Fruit fly (Drosophila melanogaster) whole organism, embryonic: ENCODE data around the gene Cdc6.

ENCODE experiments used
- Bgb ChIP-seq: fragments of 200-800 bp; sonication (Bioruptor generic); IDR thresholded peaks from 2 replicates; pipeline ENCODE4 v1.3.6; 2022; ENCODE audit warnings: missing biosample characterization, missing genetic modification characterization; ENCODE audit not compliant: partially characterized antibody
- CG12071 ChIP-seq: fragments of 200-800 bp; sonication (Bioruptor generic); optimal IDR thresholded peaks from 3 replicates; lab custom pipeline; 2018; ENCODE audit warnings: missing biosample characterization, mild to moderate bottlenecking, missing genetic modification characterization
- CG12236 ChIP-seq: fragments of 200-800 bp; sonication (Bioruptor generic); optimal IDR thresholded peaks from 2 replicates; lab custom pipeline; 2016; ENCODE audit warnings: missing biosample characterization, missing genetic modification characterization
- CG1233 ChIP-seq: fragments of 200-800 bp; sonication (Bioruptor generic); optimal IDR thresholded peaks from 4 replicates; lab custom pipeline; 2018; ENCODE audit warnings: missing biosample characterization, mild to moderate bottlenecking, missing genetic modification characterization
- CG12744 ChIP-seq: fragments of 200-800 bp; sonication (Bioruptor generic); optimal IDR thresholded peaks from 2 replicates; lab custom pipeline; 2016; ENCODE audit warnings: missing biosample characterization, missing genetic modification characterization
- CG13775 ChIP-seq: fragments of 200-800 bp; sonication (Bioruptor generic); optimal IDR thresholded peaks from 3 replicates; lab custom pipeline; 2017; ENCODE audit warnings: missing biosample characterization, mild to moderate bottlenecking, missing genetic modification characterization
- CG14860 ChIP-seq: fragments of 200-800 bp; sonication (Bioruptor generic); IDR thresholded peaks from 3 replicates; pipeline ENCODE4 v1.3.6; 2022; ENCODE audit warnings: missing biosample characterization, missing genetic modification characterization; ENCODE audit not compliant: partially characterized antibody
- CG15479 ChIP-seq: fragments of 200-800 bp; sonication (Bioruptor generic); optimal IDR thresholded peaks from 3 replicates; lab custom pipeline; 2019; ENCODE audit warnings: missing biosample characterization, mild to moderate bottlenecking, missing genetic modification characterization, moderate library complexity
- CG1603 ChIP-seq: fragments of 200-800 bp; sonication (Bioruptor generic); optimal IDR thresholded peaks from 2 replicates; lab custom pipeline; 2019; ENCODE audit warnings: missing biosample characterization, mild to moderate bottlenecking, missing genetic modification characterization, moderate library complexity
- CG16813 ChIP-seq: fragments of 200-800 bp; sonication (Bioruptor generic); IDR thresholded peaks from 3 replicates; pipeline ENCODE4 v1.3.6; 2022; ENCODE audit warnings: missing biosample characterization, missing genetic modification characterization; ENCODE audit not compliant: partially characterized antibody
- CG17385 ChIP-seq: fragments of 200-800 bp; sonication (Bioruptor generic); optimal IDR thresholded peaks from 3 replicates; lab custom pipeline; 2018; ENCODE audit warnings: missing biosample characterization, mild to moderate bottlenecking, missing genetic modification characterization
- CG2120 ChIP-seq: fragments of 200-800 bp; sonication (Bioruptor generic); optimal IDR thresholded peaks from 3 replicates; lab custom pipeline; 2016; ENCODE audit warnings: missing biosample characterization, missing genetic modification characterization
- CG2678 ChIP-seq: fragments of 200-800 bp; sonication (Bioruptor generic); optimal IDR thresholded peaks from 3 replicates; lab custom pipeline; 2019; ENCODE audit warnings: missing biosample characterization, mild to moderate bottlenecking, missing genetic modification characterization, moderate library complexity
- CG2875 ChIP-seq: fragments of 200-800 bp; sonication (Bioruptor generic); optimal IDR thresholded peaks from 2 replicates; lab custom pipeline; 2017; ENCODE audit warnings: missing biosample characterization, mild to moderate bottlenecking, missing genetic modification characterization, missing genetic modification reagents
- CG32532 ChIP-seq: fragments of 200-800 bp; sonication (Bioruptor generic); IDR thresholded peaks from 2 replicates; pipeline ENCODE4 v1.3.6; 2022; ENCODE audit warnings: missing biosample characterization, missing genetic modification characterization
- CG7357 ChIP-seq: fragments of 200-800 bp; sonication (Bioruptor generic); IDR thresholded peaks from 3 replicates; pipeline ENCODE4 v1.3.6; 2022; ENCODE audit warnings: missing biosample characterization, missing genetic modification characterization
- CG7839 ChIP-seq: fragments of 200-800 bp; sonication (Bioruptor generic); optimal IDR thresholded peaks from 3 replicates; lab custom pipeline; 2018; ENCODE audit warnings: missing biosample characterization, mild to moderate bottlenecking, missing genetic modification characterization, moderate library complexity
- CG8944 ChIP-seq: fragments of 200-800 bp; sonication (Bioruptor generic); optimal IDR thresholded peaks from 3 replicates; lab custom pipeline; 2016; ENCODE audit warnings: missing biosample characterization, missing genetic modification characterization
- CG9437 ChIP-seq: fragments of 200-800 bp; sonication (Bioruptor generic); optimal IDR thresholded peaks from 2 replicates; lab custom pipeline; 2018; ENCODE audit warnings: missing biosample characterization, mild to moderate bottlenecking, missing genetic modification characterization
- Dip3 ChIP-seq: fragments of 200-800 bp; sonication (Bioruptor generic); optimal IDR thresholded peaks from 3 replicates; lab custom pipeline; 2016; ENCODE audit warnings: missing biosample characterization, missing genetic modification characterization
- Doc3 ChIP-seq: fragments of 200-800 bp; sonication (Bioruptor generic); IDR thresholded peaks from 3 replicates; pipeline ENCODE4 v1.3.6; 2022; ENCODE audit warnings: missing biosample characterization, missing genetic modification characterization; ENCODE audit not compliant: partially characterized antibody
- Ets65A ChIP-seq: fragments of 200-800 bp; sonication (Bioruptor generic); peaks from one replicate; lab custom pipeline; 2016; ENCODE audit warnings: missing biosample characterization, missing genetic modification characterization
- Ets97D ChIP-seq: fragments of 200-800 bp; sonication (Bioruptor generic); optimal IDR thresholded peaks from 3 replicates; lab custom pipeline; 2016; ENCODE audit warnings: missing biosample characterization, missing genetic modification characterization
- GATAe ChIP-seq: fragments of 200-800 bp; sonication (Bioruptor generic); conservative IDR thresholded peaks from 2 replicates; pipeline ENCODE4 v1.3.6; 2022; ENCODE audit warnings: missing biosample characterization, missing genetic modification characterization
- HLH3B ChIP-seq: fragments of 200-800 bp; sonication (Bioruptor generic); IDR thresholded peaks from 2 replicates; pipeline ENCODE4 v1.3.6; 2022; ENCODE audit warnings: missing biosample characterization, missing genetic modification characterization
- Kr ChIP-seq: fragments of 200-800 bp; sonication (Bioruptor generic); optimal IDR thresholded peaks from 2 replicates; lab custom pipeline; 2017; ENCODE audit warnings: missing biosample characterization, mild to moderate bottlenecking, missing genetic modification characterization
- NfI ChIP-seq: fragments of 200-800 bp; sonication (Bioruptor generic); optimal IDR thresholded peaks from 3 replicates; lab custom pipeline; 2018; ENCODE audit warnings: missing biosample characterization, mild to moderate bottlenecking, missing genetic modification characterization, moderate library complexity
- al ChIP-seq: fragments of 200-800 bp; sonication (Bioruptor generic); IDR thresholded peaks from 2 replicates; pipeline ENCODE4 v1.3.6; 2022; ENCODE audit warnings: missing biosample characterization, missing genetic modification characterization
- bigmax ChIP-seq: fragments of 200-800 bp; sonication (Bioruptor generic); optimal IDR thresholded peaks from 2 replicates; lab custom pipeline; 2018; ENCODE audit warnings: missing biosample characterization, mild to moderate bottlenecking, missing genetic modification characterization
- bsh ChIP-seq, 2 experiments: fragments of 200-800 bp; sonication (Bioruptor generic); optimal IDR thresholded peaks; 2 replicates each; lab custom pipeline; 2017 to 2018; ENCODE audit warnings: mild to moderate bottlenecking in 2 of 2, missing biosample characterization in 2 of 2, missing genetic modification characterization in 2 of 2, moderate library complexity in 1 of 2
- cad ChIP-seq: fragments of >200 bp; optimal IDR thresholded peaks from 2 replicates; lab custom pipeline; 2017; ENCODE audit warnings: missing biosample characterization, missing genetic modification characterization
- croc ChIP-seq: fragments of 200-800 bp; sonication (Bioruptor generic); conservative IDR thresholded peaks from 3 replicates; pipeline ENCODE4 v1.3.6; 2022; ENCODE audit warnings: missing biosample characterization, missing genetic modification characterization
- gsb-n ChIP-seq: fragments of 200-800 bp; sonication (Bioruptor generic); optimal IDR thresholded peaks from 3 replicates; lab custom pipeline; 2018; ENCODE audit warnings: missing biosample characterization, mild to moderate bottlenecking, missing genetic modification characterization
- insv ChIP-seq, 2 experiments: fragments of 200-800 bp; sonication (Bioruptor generic); optimal IDR thresholded peaks; 3 replicates each; lab custom pipeline; 2016 to 2018; ENCODE audit warnings: missing biosample characterization in 2 of 2, missing genetic modification characterization in 2 of 2
- jigr1 ChIP-seq: fragments of 200-800 bp; sonication (Bioruptor generic); IDR thresholded peaks from 3 replicates; pipeline ENCODE4 v1.3.6; 2022; ENCODE audit warnings: missing biosample characterization, missing genetic modification characterization
- otp ChIP-seq: fragments of 200-800 bp; sonication (Bioruptor generic); IDR thresholded peaks from 3 replicates; pipeline ENCODE4, ENCODE4 v1.3.6; 2022; ENCODE audit warnings: missing biosample characterization, missing genetic modification characterization
- repo ChIP-seq: fragments of 200-800 bp; sonication (Bioruptor generic); optimal IDR thresholded peaks from 2 replicates; lab custom pipeline; 2016; ENCODE audit warnings: missing biosample characterization, missing genetic modification characterization
- sens ChIP-seq: fragments of 200-800 bp; sonication (Bioruptor generic); peaks from one replicate; lab custom pipeline; 2016; ENCODE audit warnings: missing biosample characterization, missing genetic modification characterization
- slbo ChIP-seq: fragments of 200-800 bp; sonication (Bioruptor generic); IDR thresholded peaks from 2 replicates; pipeline ENCODE4 v1.3.6; 2022; ENCODE audit warnings: missing biosample characterization, missing genetic modification characterization
- slou ChIP-seq: fragments of 200-800 bp; sonication (Bioruptor generic); optimal IDR thresholded peaks from 3 replicates; lab custom pipeline; 2016; ENCODE audit warnings: missing biosample characterization, missing genetic modification characterization
- tin ChIP-seq: fragments of 200-800 bp; sonication (Bioruptor generic); optimal IDR thresholded peaks from 3 replicates; lab custom pipeline; 2016; ENCODE audit warnings: missing biosample characterization, missing genetic modification characterization
- tll ChIP-seq, 2 experiments: fragments of 200-800 bp in 1 of 2; fragments of >200 bp in 1 of 2; sonication (Bioruptor generic) in 1 of 2; optimal IDR thresholded peaks; 2 replicates each; lab custom pipeline; 2017 to 2019; ENCODE audit warnings: missing biosample characterization in 2 of 2, missing genetic modification characterization in 2 of 2, mild to moderate bottlenecking in 1 of 2, moderate library complexity in 1 of 2
- zen ChIP-seq: fragments of 200-800 bp; sonication (Bioruptor generic); optimal IDR thresholded peaks from 3 replicates; lab custom pipeline; 2018; ENCODE audit warnings: missing biosample characterization, mild to moderate bottlenecking, missing genetic modification characterization, moderate library complexity
- zf30C ChIP-seq: fragments of 200-800 bp; sonication (Bioruptor generic); optimal IDR thresholded peaks from 3 replicates; lab custom pipeline; 2018; ENCODE audit warnings: missing biosample characterization, mild to moderate bottlenecking, missing genetic modification characterization

Gene Cdc6

DNA sequence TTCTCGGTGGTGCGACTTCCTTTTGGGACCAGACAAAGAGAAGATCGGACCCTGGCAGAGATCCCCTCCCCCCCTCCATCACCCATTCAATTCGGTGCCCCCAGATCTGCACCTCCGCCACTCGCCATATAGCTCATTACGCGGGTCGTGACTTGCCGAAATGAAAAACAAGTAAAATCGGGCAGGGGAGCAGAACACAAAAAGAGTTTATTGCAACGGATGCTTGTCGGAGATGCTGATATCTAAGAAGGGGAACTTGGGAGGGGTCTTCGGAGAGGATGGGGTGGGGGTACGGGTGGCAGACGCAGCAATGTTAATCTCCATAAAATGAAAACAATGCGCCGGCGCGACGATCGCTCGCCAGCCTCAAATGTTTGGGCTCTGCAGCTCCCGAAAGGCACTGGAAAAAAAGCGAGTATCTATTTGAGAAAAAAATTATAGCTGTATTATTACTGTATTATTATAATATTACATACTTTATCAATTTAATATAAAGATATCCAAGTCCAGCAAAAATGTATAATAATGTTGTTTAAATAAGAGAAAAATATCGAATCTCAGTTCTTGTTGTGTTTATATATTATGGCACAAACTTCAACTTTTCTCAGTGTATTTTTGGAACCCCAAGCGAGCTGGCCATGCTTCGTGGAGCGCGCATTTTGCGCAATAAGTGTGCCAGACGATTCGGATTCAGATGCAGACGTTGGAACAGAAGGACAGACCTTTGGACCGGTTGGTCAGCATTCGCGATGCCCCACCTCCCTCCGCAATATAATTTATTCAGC lies 34.1 kb upstream of the Cdc6 start (continued):
- TF ChIP-seq HLH3B (GFP tag; lab: Robert Waterston, UW) (no peak), Bgb (GFP tag; lab: Robert Waterston, UW) (no peak), CG13775 (GFP tag; lab: Kevin White, UChicago) (peak; percentile 8), NfI (GFP tag; lab: Kevin White, UChicago) (no peak), jigr1 (GFP tag; lab: Robert Waterston, UW) (no peak), bsh (GFP tag; optimal IDR thresholded peaks at IDR 0.05; lab: Kevin White, UChicago) (peak; percentile 62 to 69), slou (GFP tag; lab: Kevin White, UChicago) (no peak), CG32532 (no peak), Dip3 (GFP tag; lab: Kevin White, UChicago) (no peak), CG14860 (no peak), croc (GFP tag; lab: Robert Waterston, UW) (0 out of 3 replicates have a peak, but pooled peaks have one; percentile 29), CG2875 (GFP tag; lab: Kevin White, UChicago) (no peak), zf30C (GFP tag; lab: Kevin White, UChicago) (peak; percentile 12), CG7357 (GFP tag; lab: Robert Waterston, UW) (no peak), Kr (no peak), CG12744 (no peak), CG8944 (GFP tag; lab: Kevin White, UChicago) (no peak), al (no peak), Doc3 (GFP tag; lab: Robert Waterston, UW) (no peak), CG1233 (GFP tag; lab: Kevin White, UChicago) (no peak), GATAe (no peak), repo (GFP tag; lab: Kevin White, UChicago) (no peak), bigmax (GFP tag; lab: Kevin White, UChicago) (no peak)

DNA sequence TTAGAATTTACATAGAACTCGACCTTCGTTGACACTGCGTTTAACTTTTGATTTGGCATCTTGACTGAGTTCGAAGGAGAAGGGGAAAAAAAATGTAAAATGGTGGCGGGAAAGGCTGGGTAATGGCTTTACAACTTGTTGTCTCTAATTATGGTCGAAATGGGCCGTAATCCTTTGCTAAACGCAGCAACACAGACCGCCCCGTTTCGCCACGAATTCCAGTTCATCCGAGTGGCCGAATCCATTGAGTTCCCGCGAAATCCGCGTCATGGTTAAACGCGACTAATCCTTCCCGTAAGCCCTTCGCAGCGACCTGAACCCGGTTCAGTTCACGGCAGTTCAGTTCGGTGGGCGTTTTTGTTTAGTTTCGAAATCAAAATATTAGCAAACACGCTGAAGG lies 32.2 kb upstream of the Cdc6 start:
- TF ChIP-seq CG2120 (no peak), tll (GFP tag; optimal IDR thresholded peaks at IDR 0.05; lab: Kevin White, UChicago) (peak in 1 of 2 experiments; percentile 87), zen (tag; lab: Kevin White, UChicago) (peak; percentile 72), CG15479 (GFP tag; lab: Kevin White, UChicago) (peak; percentile 27), Ets65A (GFP tag; lab: Kevin White, UChicago) (peak; percentile 4), otp (GFP tag; lab: Robert Waterston, UW) (no peak), cad (peak; percentile 25), tin (GFP tag; lab: Kevin White, UChicago) (no peak)

- peak; percentile 61 for TF ChIP-seq sens (GFP tag; lab: Kevin White, UChicago)
- no peak for TF ChIP-seq CG2678 (tag; lab: Kevin White, UChicago)
Measured at dm6 chr3L:8661793-8662669, 28.2 kb upstream of the Cdc6 start.

- TF ChIP-seq tll (GFP tag; optimal IDR thresholded peaks at IDR 0.05; lab: Kevin White, UChicago) (peak in 1 of 2 experiments; percentile 72), sens (GFP tag; lab: Kevin White, UChicago) (peak; percentile 33), Ets97D (no peak), CG12071 (GFP tag; lab: Kevin White, UChicago) (no peak), Bgb (GFP tag; lab: Robert Waterston, UW) (no peak), CG9437 (GFP tag; lab: Kevin White, UChicago) (no peak), CG7839 (tag; lab: Kevin White, UChicago) (no peak), gsb-n (no peak), CG17385 (GFP tag; lab: Kevin White, UChicago) (no peak), slbo (GFP tag; lab: Robert Waterston, UW) (0 out of 2 replicates have a peak, but pooled peaks have one; percentile 4), CG16813 (GFP tag; lab: Robert Waterston, UW) (no peak), CG12236 (GFP tag; lab: Kevin White, UChicago) (no peak), insv (GFP tag; optimal IDR thresholded peaks at IDR 0.05; lab: Kevin White, UChicago) (no peak), CG1603 (tag; lab: Kevin White, UChicago) (no peak)
Measured at dm6 chr3L:8660800-8661199, 26.9 kb upstream of the Cdc6 start.
